Worm (Caenorhabditis elegans) whole organism, L4 larva: ENCODE results near the gene pho-6.

ENCODE experiments used
- R02D3.7 ChIP-seq: fragments of 150-350 bp; sonication (generic microtip); optimal IDR thresholded peaks from 3 replicates; lab custom pipeline; 2014; ENCODE audit warnings: missing biosample characterization, missing genetic modification characterization
- ama-1 ChIP-seq: fragments of 150-350 bp; optimal IDR thresholded peaks from 2 replicates; lab custom pipeline; 2014; ENCODE audit warnings: inconsistent platforms, mixed read lengths
- daf-12 ChIP-seq: fragments of 150-350 bp; optimal IDR thresholded peaks from 2 replicates; lab custom pipeline; 2014; ENCODE audit warnings: missing biosample characterization, missing genetic modification reagents, missing genetic modification characterization
- dve-1 ChIP-seq: sonication (generic microtip); optimal IDR thresholded peaks from 2 replicates; lab custom pipeline; 2017; ENCODE audit warnings: antibody characterized with exemption, mild to moderate bottlenecking, missing genetic modification characterization, missing compliant biosample characterization; ENCODE audit not compliant: insufficient read depth
- egl-27 ChIP-seq: sonication (generic microtip); optimal IDR thresholded peaks from 3 replicates; lab custom pipeline; 2017; ENCODE audit warnings: missing biosample characterization, missing genetic modification reagents, missing genetic modification characterization
- fos-1 ChIP-seq: fragments of 150-350 bp; optimal IDR thresholded peaks from 2 replicates; lab custom pipeline; 2014; ENCODE audit warnings: missing biosample characterization, missing genetic modification characterization
- lin-13 ChIP-seq: fragments of 150-350 bp; optimal IDR thresholded peaks from 2 replicates; lab custom pipeline; 2014; ENCODE audit warnings: missing biosample characterization, missing genetic modification reagents, missing genetic modification characterization
- lin-15B ChIP-seq: fragments of 150-350 bp; sonication (generic microtip); optimal IDR thresholded peaks from 3 replicates; lab custom pipeline; 2014; ENCODE audit warnings: missing biosample characterization, missing genetic modification characterization
- nhr-28 ChIP-seq: fragments of 150-350 bp; optimal IDR thresholded peaks from 2 replicates; lab custom pipeline; 2014; ENCODE audit warnings: missing biosample characterization, missing genetic modification characterization
- nhr-6 ChIP-seq: fragments of 150-350 bp; optimal IDR thresholded peaks from 2 replicates; lab custom pipeline; 2014; ENCODE audit warnings: missing biosample characterization, missing genetic modification characterization
- nhr-77 ChIP-seq: fragments of 150-350 bp; optimal IDR thresholded peaks from 2 replicates; lab custom pipeline; 2014; ENCODE audit warnings: missing biosample characterization, missing genetic modification characterization
- saeg-2 ChIP-seq: fragments of 200-800 bp; sonication (Bioruptor generic); IDR thresholded peaks from 2 replicates; pipeline ENCODE4 v1.3.6; 2022; ENCODE audit warnings: missing genetic modification reagents, missing genetic modification characterization, missing compliant biosample characterization
- tra-1 ChIP-seq: fragments of 200-800 bp; sonication (Bioruptor generic); IDR thresholded peaks from 2 replicates; pipeline ENCODE4 v1.3.6; 2022; ENCODE audit warnings: missing genetic modification reagents, missing genetic modification characterization, missing compliant biosample characterization
- unc-39 ChIP-seq: sonication (generic microtip); optimal IDR thresholded peaks from 2 replicates; lab custom pipeline; 2017; ENCODE audit warnings: missing biosample characterization, missing genetic modification characterization

DNA sequence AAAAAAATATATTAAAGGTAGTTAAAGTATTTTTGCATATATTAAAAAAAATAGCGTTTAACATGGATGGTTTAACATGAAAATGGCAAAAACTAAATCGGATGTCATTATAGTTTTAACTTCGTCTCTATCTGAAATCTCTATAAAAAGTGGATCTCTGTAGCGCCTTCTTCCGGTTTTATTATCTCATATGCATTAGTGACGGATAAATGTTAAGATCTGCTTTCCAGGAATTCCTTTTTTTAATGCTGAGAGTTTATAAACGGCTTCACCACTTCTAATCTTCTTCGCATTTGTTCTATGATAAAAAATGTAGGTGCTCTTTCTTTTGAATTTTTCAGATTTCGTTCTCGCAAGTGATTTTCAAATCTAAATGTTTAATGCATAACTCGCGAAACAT, 51.8 kb downstream of the pho-6 start:
- no peak for TF ChIP-seq nhr-28 (tag; lab: Kevin White, UChicago)
- TF ChIP-seq lin-13 = no peak
- TF ChIP-seq lin-15B (tag; lab: Kevin White, UChicago) = no peak
- TF ChIP-seq unc-39 = no peak
- no peak for TF ChIP-seq tra-1 (GFP tag; lab: Robert Waterston, UW)
- TF ChIP-seq saeg-2 (GFP tag; lab: Robert Waterston, UW) = no peak
- TF ChIP-seq nhr-6 (tag; lab: Kevin White, UChicago) = no peak
- no peak for TF ChIP-seq R02D3.7
- no peak for TF ChIP-seq egl-27
- TF ChIP-seq nhr-77 (tag; lab: Kevin White, UChicago) = no peak
- TF ChIP-seq daf-12 (tag; lab: Kevin White, UChicago) = no peak
- no peak for TF ChIP-seq ama-1
- TF ChIP-seq dve-1 (tag; lab: Kevin White, UChicago) = no peak
- TF ChIP-seq fos-1 = no peak
